Worm (Caenorhabditis elegans) whole organism, mixed stage, embryonic: ENCODE results near the gene mab-10.
A peak's percentile ranks its signal among the peaks of the same experiment; 100 is the strongest.

ENCODE experiments used
- elt-1 ChIP-seq: sonication (generic microtip); optimal IDR thresholded peaks from 2 replicates; lab custom pipeline; 2017; ENCODE audit warnings: missing genetic modification characterization, mild to moderate bottlenecking, missing compliant biosample characterization, antibody characterized with exemption, moderate library complexity, borderline replicate concordance; ENCODE audit not compliant: insufficient read depth
- elt-3 ChIP-seq: fragments of 150-350 bp; optimal IDR thresholded peaks from 2 replicates; lab custom pipeline; 2014; ENCODE audit warnings: missing biosample characterization, missing genetic modification characterization
- lin-13 ChIP-seq: fragments of 150-350 bp; optimal IDR thresholded peaks from 2 replicates; lab custom pipeline; 2014; ENCODE audit warnings: missing biosample characterization, missing genetic modification characterization
- lsy-2 ChIP-seq: fragments of 150-350 bp; optimal IDR thresholded peaks from 2 replicates; lab custom pipeline; 2014; ENCODE audit warnings: missing biosample characterization, missing genetic modification characterization
- mep-1 ChIP-seq: fragments of 150-350 bp; optimal IDR thresholded peaks from 2 replicates; lab custom pipeline; 2017; ENCODE audit warnings: missing biosample characterization, missing genetic modification reagents, missing genetic modification characterization, inconsistent platforms
- mls-2 ChIP-seq: sonication (generic microtip); optimal IDR thresholded peaks from 2 replicates; lab custom pipeline; 2016; ENCODE audit warnings: mild to moderate bottlenecking, missing genetic modification characterization, moderate library complexity, missing compliant biosample characterization
- nhr-12 ChIP-seq: fragments of 150-350 bp; optimal IDR thresholded peaks from 2 replicates; lab custom pipeline; 2014; ENCODE audit warnings: missing biosample characterization, missing genetic modification characterization
- nhr-237 ChIP-seq: fragments of 150-350 bp; optimal IDR thresholded peaks from 2 replicates; lab custom pipeline; 2014; ENCODE audit warnings: missing biosample characterization, missing genetic modification characterization
- nhr-76 ChIP-seq: sonication (generic microtip); optimal IDR thresholded peaks from 2 replicates; lab custom pipeline; 2017; ENCODE audit warnings: missing biosample characterization, missing genetic modification characterization
- pha-4 ChIP-seq: fragments of 150-350 bp; optimal IDR thresholded peaks from 2 replicates; lab custom pipeline; 2018; ENCODE audit warnings: missing biosample characterization, missing genetic modification reagents, missing genetic modification characterization
- snpc-4 ChIP-seq: fragments of 150-350 bp; optimal IDR thresholded peaks from 2 replicates; lab custom pipeline; 2014; ENCODE audit warnings: missing biosample characterization, missing genetic modification characterization
- unc-39 ChIP-seq: fragments of 150-350 bp; optimal IDR thresholded peaks from 2 replicates; lab custom pipeline; 2014; ENCODE audit warnings: missing biosample characterization, missing genetic modification characterization
- unc-62 ChIP-seq: fragments of 150-350 bp; optimal IDR thresholded peaks from 2 replicates; lab custom pipeline; 2014; ENCODE audit warnings: missing biosample characterization, missing genetic modification reagents, missing genetic modification characterization
- ztf-11 ChIP-seq: fragments of 150-350 bp; optimal IDR thresholded peaks from 2 replicates; lab custom pipeline; 2014; ENCODE audit warnings: missing biosample characterization, missing genetic modification characterization

DNA sequence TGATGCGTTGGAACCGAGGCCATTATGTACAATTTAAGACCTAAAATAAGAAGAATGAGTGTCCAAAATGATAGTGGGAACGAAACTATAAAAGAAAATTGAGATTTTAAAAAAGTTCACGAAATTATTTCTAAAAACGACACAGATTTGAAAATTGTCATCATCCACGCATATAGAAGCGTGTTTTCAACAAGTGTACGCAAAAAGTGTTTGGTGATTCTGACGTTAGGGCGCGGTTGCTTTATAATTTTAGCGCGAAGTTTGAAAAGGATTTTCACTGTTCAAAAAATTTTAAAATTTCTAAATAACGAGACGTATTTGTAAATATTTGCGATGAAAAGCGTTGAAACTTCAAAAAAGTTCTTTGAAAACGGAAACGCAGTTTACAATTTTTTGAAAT is 35.5 kb downstream of the mab-10 start, which contains the start of gene cdc-48.1:
- TF ChIP-seq unc-62: peak; percentile 97
- peak; percentile 68 for TF ChIP-seq elt-1 (tag; lab: Kevin White, UChicago)
- peak; percentile 36 for TF ChIP-seq unc-39
- peak; percentile 95 for TF ChIP-seq lsy-2 (tag; lab: Kevin White, UChicago)
- no peak for TF ChIP-seq nhr-76 (tag; lab: Kevin White, UChicago)
- peak; percentile 68 for TF ChIP-seq nhr-12 (tag; lab: Kevin White, UChicago)
- peak; percentile 89 for TF ChIP-seq mls-2 (tag; lab: Kevin White, UChicago)
- TF ChIP-seq pha-4 (tag; lab: Kevin White, UChicago): peak; percentile 98
- peak; percentile 85 for TF ChIP-seq elt-3 (tag; lab: Kevin White, UChicago)
- TF ChIP-seq lin-13: peak; percentile 100
- TF ChIP-seq ztf-11 (tag; lab: Kevin White, UChicago): peak; percentile 80
- TF ChIP-seq snpc-4 (tag; lab: Kevin White, UChicago): no peak
- peak; percentile 100 for TF ChIP-seq nhr-237 (tag; lab: Kevin White, UChicago)
- TF ChIP-seq mep-1 (tag; lab: Kevin White, UChicago): peak; percentile 100
